Fruit fly (Drosophila melanogaster): ENCODE data around the gene ttk.

ttk gene

dm6 chr3R:31748093-31748996, 34.7 kb downstream of the ttk start:
- TF ChIP-seq Deaf1 (tag; optimal IDR thresholded peaks at IDR 0.05) (no peak), psq (GFP tag; optimal IDR thresholded peaks at IDR 0.05) (peak; percentile 100), MBD-R2 (GFP tag; IDR thresholded peaks at IDR 0.05) (no peak), CG13424 (tag; optimal IDR thresholded peaks at IDR 0.05) (peak; percentile 9), aop (GFP tag; IDR thresholded peaks at IDR 0.05) (no peak), CG11560 (tag; IDR thresholded peaks at IDR 0.05) (no peak), CG43689 (GFP tag; IDR thresholded peaks at IDR 0.05) (no peak), lbe (GFP tag; optimal IDR thresholded peaks at IDR 0.05) (peak; percentile 6), CG7372 (GFP tag; IDR thresholded peaks at IDR 0.05) (no peak), Dad (GFP tag; optimal IDR thresholded peaks at IDR 0.05) (no peak), CG7928 (GFP tag; optimal IDR thresholded peaks at IDR 0.05) (no peak), TFAM (GFP tag; optimal IDR thresholded peaks at IDR 0.05) (no peak), cg (GFP tag; optimal IDR thresholded peaks at IDR 0.05) (peak; percentile 96), CG31224 (GFP tag; IDR thresholded peaks at IDR 0.05) (no peak), odd (GFP tag; optimal IDR thresholded peaks at IDR 0.05) (peak; percentile 65), CG13123 (GFP tag; optimal IDR thresholded peaks at IDR 0.05) (no peak), CG11398 (GFP tag; optimal IDR thresholded peaks at IDR 0.05) (peak; percentile 4), insv (GFP tag; optimal IDR thresholded peaks at IDR 0.05) (peak in 1 of 2 experiments; percentile 13), repo (GFP tag; optimal IDR thresholded peaks at IDR 0.05) (no peak), CG15479 (GFP tag; optimal IDR thresholded peaks at IDR 0.05) (peak; percentile 95), CG18599 (GFP tag; optimal IDR thresholded peaks at IDR 0.05) (no peak), sr (GFP tag; IDR thresholded peaks at IDR 0.05) (no peak), MTF-1 (GFP tag; optimal IDR thresholded peaks at IDR 0.05; ENCODE audit: borderline replicate concordance) (peak; percentile 14), CG3838 (GFP tag; optimal IDR thresholded peaks at IDR 0.05) (no peak), gsb-n (tag; optimal IDR thresholded peaks at IDR 0.05) (no peak), Ets97D (GFP tag; optimal IDR thresholded peaks at IDR 0.05) (peak; percentile 34), grau (tag; optimal IDR thresholded peaks at IDR 0.05) (no peak), CG6813 (GFP tag; optimal IDR thresholded peaks at IDR 0.05) (peak; percentile 32), BtbVII (GFP tag; optimal IDR thresholded peaks at IDR 0.05) (no peak), chif (GFP tag; optimal IDR thresholded peaks at IDR 0.05) (no peak), CG12155 (GFP tag; optimal IDR thresholded peaks at IDR 0.05) (peak; percentile 100), ewg (GFP tag; optimal IDR thresholded peaks at IDR 0.05) (no peak), ara (GFP tag; IDR thresholded peaks at IDR 0.05) (no peak), CG8944 (GFP tag; optimal IDR thresholded peaks at IDR 0.05) (no peak), dysf (GFP tag; IDR thresholded peaks at IDR 0.05) (no peak), her (GFP tag; optimal IDR thresholded peaks at IDR 0.05) (peak; percentile 7), CG18011 (GFP tag; optimal IDR thresholded peaks at IDR 0.05) (no peak), Hsf (GFP tag; optimal IDR thresholded peaks at IDR 0.05) (no peak), Atf3 (GFP tag; optimal IDR thresholded peaks at IDR 0.05) (no peak), phol (tag; optimal IDR thresholded peaks at IDR 0.05) (no peak), Chrac-16 (GFP tag; optimal IDR thresholded peaks at IDR 0.05) (no peak), pb (GFP tag; optimal IDR thresholded peaks at IDR 0.05) (no peak), jumu (GFP tag; optimal IDR thresholded peaks at IDR 0.05) (no peak), CG1792 (GFP tag; optimal IDR thresholded peaks at IDR 0.05) (no peak), ase (GFP tag; IDR thresholded peaks at IDR 0.05) (no peak), CG13775 (GFP tag; optimal IDR thresholded peaks at IDR 0.05) (no peak), ab (GFP tag; optimal IDR thresholded peaks at IDR 0.05) (no peak), Side (GFP tag; optimal IDR thresholded peaks at IDR 0.05) (no peak), Spps (tag; optimal IDR thresholded peaks at IDR 0.05) (no peak), CkIIα-i1 (GFP tag; IDR thresholded peaks at IDR 0.05) (no peak)

Data from whole organism, embryonic.